Fruit fly (Drosophila melanogaster) whole organism, embryonic: Measurements from ENCODE around the gene AsnRS.

Source experiments
- Awh ChIP-seq: fragments of 200-800 bp; sonication (Bioruptor generic); IDR thresholded peaks from 2 replicates; pipeline ENCODE4, ENCODE4 v1.3.6; 2022; ENCODE audit warnings: missing biosample characterization, missing genetic modification characterization
- CG10321 ChIP-seq: fragments of 200-800 bp; sonication (Bioruptor generic); IDR thresholded peaks from 2 replicates; pipeline ENCODE4 v1.3.6; 2022; ENCODE audit warnings: missing biosample characterization, missing genetic modification characterization
- CG11085 ChIP-seq: fragments of 200-800 bp; sonication (Bioruptor generic); IDR thresholded peaks from 2 replicates; pipeline ENCODE4 v1.3.6; 2022; ENCODE audit warnings: missing biosample characterization, missing genetic modification characterization
- CG13894 ChIP-seq: fragments of 200-800 bp; sonication (Bioruptor generic); optimal IDR thresholded peaks from 3 replicates; lab custom pipeline; 2018; ENCODE audit warnings: missing biosample characterization, mild to moderate bottlenecking, missing genetic modification characterization, moderate library complexity
- CG14014 ChIP-seq: fragments of 200-800 bp; sonication (Bioruptor generic); IDR thresholded peaks from 2 replicates; pipeline ENCODE4 v1.3.6; 2022; ENCODE audit warnings: missing biosample characterization, missing genetic modification characterization
- CG15269 ChIP-seq: fragments of 200-800 bp; sonication (Bioruptor generic); optimal IDR thresholded peaks from 2 replicates; lab custom pipeline; 2018; ENCODE audit warnings: missing biosample characterization, mild to moderate bottlenecking, missing genetic modification characterization, moderate library complexity
- CG1529 ChIP-seq: fragments of 200-800 bp; sonication (Bioruptor generic); optimal IDR thresholded peaks from 3 replicates; lab custom pipeline; 2018; ENCODE audit warnings: missing biosample characterization, missing genetic modification characterization
- CG15601 ChIP-seq: fragments of 200-800 bp; sonication (Bioruptor generic); optimal IDR thresholded peaks from 3 replicates; lab custom pipeline; 2019; ENCODE audit warnings: missing biosample characterization, mild to moderate bottlenecking, missing genetic modification characterization, moderate library complexity
- CG15696 ChIP-seq: fragments of 200-800 bp; sonication (Bioruptor generic); optimal IDR thresholded peaks from 2 replicates; lab custom pipeline; 2019; ENCODE audit warnings: missing biosample characterization, mild to moderate bottlenecking, missing genetic modification characterization, moderate library complexity
- CG33213 ChIP-seq: fragments of 200-800 bp; sonication (Bioruptor generic); optimal IDR thresholded peaks from 3 replicates; lab custom pipeline; 2016; ENCODE audit warnings: missing biosample characterization, missing genetic modification characterization
- CG34224 ChIP-seq: fragments of 200-800 bp; sonication (Bioruptor generic); IDR thresholded peaks from 3 replicates; pipeline ENCODE4 v1.3.6; 2022; ENCODE audit warnings: missing biosample characterization, missing genetic modification characterization; ENCODE audit not compliant: partially characterized antibody
- CG3847 ChIP-seq: fragments of 200-800 bp; sonication (Bioruptor generic); IDR thresholded peaks from 2 replicates; pipeline ENCODE4 v1.3.6; 2022; ENCODE audit warnings: missing biosample characterization, missing genetic modification characterization
- CG42726 ChIP-seq: fragments of 200-800 bp; sonication (Bioruptor generic); IDR thresholded peaks from 2 replicates; pipeline ENCODE4 v1.3.6; 2022; ENCODE audit warnings: missing biosample characterization, missing genetic modification characterization; ENCODE audit not compliant: partially characterized antibody
- CG4360 ChIP-seq: fragments of 200-800 bp; sonication (Bioruptor generic); IDR thresholded peaks from 2 replicates; pipeline ENCODE4 v1.3.6; 2022; ENCODE audit warnings: missing biosample characterization, missing genetic modification characterization
- CG4424 ChIP-seq: fragments of 200-800 bp; sonication (Bioruptor generic); optimal IDR thresholded peaks from 3 replicates; lab custom pipeline; 2016; ENCODE audit warnings: missing biosample characterization, missing genetic modification characterization
- CG6175 ChIP-seq: fragments of 200-800 bp; sonication (Bioruptor generic); IDR thresholded peaks from 3 replicates; pipeline ENCODE4 v1.3.6; 2022; ENCODE audit warnings: missing biosample characterization, missing genetic modification characterization
- CG6813 ChIP-seq: fragments of 200-800 bp; sonication (Bioruptor generic); optimal IDR thresholded peaks from 2 replicates; lab custom pipeline; 2017; ENCODE audit warnings: missing biosample characterization, missing genetic modification characterization, mild to moderate bottlenecking, moderate library complexity, missing genetic modification reagents
- Dfd ChIP-seq, 2 experiments: fragments of >200 bp; optimal IDR thresholded peaks; 2 replicates each; lab custom pipeline; 2017; ENCODE audit warnings: missing biosample characterization in 2 of 2, missing genetic modification characterization in 2 of 2
- Doc2 ChIP-seq: fragments of 200-800 bp; sonication (Bioruptor generic); IDR thresholded peaks from 2 replicates; pipeline ENCODE4 v1.3.6; 2022; ENCODE audit warnings: missing biosample characterization, missing genetic modification characterization
- E2f1 ChIP-seq: fragments of 200-800 bp; sonication (Bioruptor generic); IDR thresholded peaks from 2 replicates; pipeline ENCODE4 v1.3.6; 2022; ENCODE audit warnings: missing biosample characterization, missing genetic modification characterization
- Gug ChIP-seq: fragments of 200-800 bp; sonication (Bioruptor generic); IDR thresholded peaks from 4 replicates; pipeline ENCODE4 v1.3.6; 2022; ENCODE audit warnings: missing biosample characterization, missing genetic modification characterization
- HHEX ChIP-seq: fragments of 200-800 bp; sonication (Bioruptor generic); optimal IDR thresholded peaks from 3 replicates; lab custom pipeline; 2017; ENCODE audit warnings: missing biosample characterization, mild to moderate bottlenecking, missing genetic modification characterization, missing genetic modification reagents
- HmgD ChIP-seq: fragments of 200-800 bp; sonication (Bioruptor generic); optimal IDR thresholded peaks from 3 replicates; lab custom pipeline; 2016; ENCODE audit warnings: missing biosample characterization, missing genetic modification characterization
- Hr39 ChIP-seq: fragments of >200 bp; optimal IDR thresholded peaks from 2 replicates; lab custom pipeline; 2017
- Hr51 ChIP-seq, 2 experiments: fragments of 200-800 bp; sonication (Bioruptor generic); optimal IDR thresholded peaks; 2 replicates in 1 of 2; 3 replicates in 1 of 2; lab custom pipeline; 2016 to 2018; ENCODE audit warnings: missing biosample characterization in 2 of 2, missing genetic modification characterization in 2 of 2, mild to moderate bottlenecking in 1 of 2, moderate library complexity in 1 of 2
- Hr78 ChIP-seq, 2 experiments: fragments of 200-800 bp in 1 of 2; fragments of >200 bp in 1 of 2; sonication (Bioruptor generic) in 1 of 2; optimal IDR thresholded peaks; 2 replicates each; lab custom pipeline; 2017 to 2019; ENCODE audit warnings: missing biosample characterization in 2 of 2, missing genetic modification characterization in 2 of 2, mild to moderate bottlenecking in 1 of 2, moderate library complexity in 1 of 2
- MESR4 ChIP-seq: fragments of 200-800 bp; sonication (Bioruptor generic); optimal IDR thresholded peaks from 2 replicates; lab custom pipeline; 2018; ENCODE audit warnings: missing biosample characterization, mild to moderate bottlenecking, missing genetic modification characterization, moderate library complexity
- Med ChIP-seq: fragments of 200-800 bp; sonication (Bioruptor generic); peaks from one replicate; lab custom pipeline; 2016; ENCODE audit warnings: missing biosample characterization, missing genetic modification characterization, mild to moderate bottlenecking, inconsistent platforms, moderate library complexity
- Nf-YB ChIP-seq: fragments of 200-800 bp; sonication (Bioruptor generic); optimal IDR thresholded peaks from 3 replicates; lab custom pipeline; 2019; ENCODE audit warnings: missing biosample characterization, mild to moderate bottlenecking, missing genetic modification characterization, moderate library complexity
- Oli ChIP-seq: fragments of 200-800 bp; sonication (Bioruptor generic); optimal IDR thresholded peaks from 2 replicates; lab custom pipeline; 2018; ENCODE audit warnings: missing biosample characterization, mild to moderate bottlenecking, missing genetic modification characterization, moderate library complexity
- Scr ChIP-seq: fragments of 200-800 bp; sonication (Bioruptor generic); IDR thresholded peaks from 2 replicates; pipeline ENCODE4 v1.3.6; 2022; ENCODE audit warnings: missing biosample characterization, missing genetic modification characterization; ENCODE audit not compliant: partially characterized antibody
- Xbp1 ChIP-seq: fragments of 200-800 bp; sonication (Bioruptor generic); optimal IDR thresholded peaks from 3 replicates; lab custom pipeline; 2016; ENCODE audit warnings: missing biosample characterization, mild to moderate bottlenecking, missing genetic modification characterization
- Xrp1 ChIP-seq: fragments of 200-800 bp; sonication (Bioruptor generic); IDR thresholded peaks from 2 replicates; pipeline ENCODE4 v1.3.6; 2022; ENCODE audit warnings: missing biosample characterization, missing genetic modification characterization
- chif ChIP-seq, 2 experiments: fragments of 200-800 bp; sonication (Bioruptor generic); optimal IDR thresholded peaks; 3 replicates each; lab custom pipeline; 2016; ENCODE audit warnings: missing biosample characterization in 2 of 2, missing genetic modification characterization in 2 of 2
- dysf ChIP-seq: fragments of 200-800 bp; sonication (Bioruptor generic); IDR thresholded peaks from 3 replicates; pipeline ENCODE4 v1.3.6; 2022; ENCODE audit warnings: missing biosample characterization, missing genetic modification characterization
- ewg ChIP-seq: fragments of 200-800 bp; sonication (Bioruptor generic); optimal IDR thresholded peaks from 3 replicates; lab custom pipeline; 2017; ENCODE audit warnings: mild to moderate bottlenecking, missing biosample characterization, missing genetic modification reagents, missing genetic modification characterization
- fru ChIP-seq: fragments of >200 bp; optimal IDR thresholded peaks from 2 replicates; lab custom pipeline; 2017
- gcm ChIP-seq: fragments of 200-800 bp; sonication (Bioruptor generic); optimal IDR thresholded peaks from 2 replicates; lab custom pipeline; 2019; ENCODE audit warnings: missing biosample characterization, mild to moderate bottlenecking, missing genetic modification characterization, moderate library complexity
- gem ChIP-seq: fragments of 200-800 bp; sonication (Bioruptor generic); optimal IDR thresholded peaks from 2 replicates; lab custom pipeline; 2019; ENCODE audit warnings: missing biosample characterization, mild to moderate bottlenecking, missing genetic modification characterization, moderate library complexity
- knrl ChIP-seq: fragments of 200-800 bp; sonication (Bioruptor generic); IDR thresholded peaks from 3 replicates; pipeline ENCODE4 v1.3.6; 2022; ENCODE audit warnings: missing biosample characterization, missing genetic modification characterization; ENCODE audit not compliant: partially characterized antibody
- nmo ChIP-seq: fragments of 200-800 bp; sonication (Bioruptor generic); optimal IDR thresholded peaks from 2 replicates; lab custom pipeline; 2018; ENCODE audit warnings: missing biosample characterization, mild to moderate bottlenecking, missing genetic modification characterization, moderate library complexity
- pan ChIP-seq, 4 experiments: fragments of >200 bp in 3 of 4; fragments of 200-800 bp in 1 of 4; sonication (Bioruptor generic) in 1 of 4; optimal IDR thresholded peaks in 3 of 4; IDR thresholded peaks in 1 of 4; 2 replicates each; pipeline versions ENCODE4 v1.3.6 to Lab custom; 2017 to 2022; ENCODE audit warnings: missing biosample characterization in 2 of 4, missing genetic modification characterization in 2 of 4, mixed read lengths in 1 of 4
- pita ChIP-seq: fragments of 200-800 bp; sonication (Bioruptor generic); optimal IDR thresholded peaks from 2 replicates; lab custom pipeline; 2017; ENCODE audit warnings: missing biosample characterization, mild to moderate bottlenecking, missing genetic modification characterization
- scrt ChIP-seq: fragments of 200-800 bp; sonication (Bioruptor generic); optimal IDR thresholded peaks from 2 replicates; lab custom pipeline; 2018; ENCODE audit warnings: missing biosample characterization, mild to moderate bottlenecking, missing genetic modification characterization, moderate library complexity
- tgo ChIP-seq: fragments of 200-800 bp; sonication (Bioruptor generic); IDR thresholded peaks from 3 replicates; pipeline ENCODE4 v1.3.6; 2022; ENCODE audit warnings: missing biosample characterization, missing genetic modification characterization
- ttk ChIP-seq: fragments of 200-800 bp; sonication (Bioruptor generic); IDR thresholded peaks from 2 replicates; pipeline ENCODE4 v2.1.2; 2022; ENCODE audit warnings: missing biosample characterization, missing genetic modification characterization
- tup ChIP-seq: fragments of 200-800 bp; sonication (Bioruptor generic); optimal IDR thresholded peaks from 2 replicates; lab custom pipeline; 2016; ENCODE audit warnings: missing biosample characterization, mild to moderate bottlenecking, missing genetic modification characterization, moderate library complexity
- zen2 ChIP-seq: fragments of 200-800 bp; sonication (Bioruptor generic); IDR thresholded peaks from 3 replicates; pipeline ENCODE4 v1.3.6; 2022; ENCODE audit warnings: missing biosample characterization, missing genetic modification characterization; ENCODE audit not compliant: partially characterized antibody
- zf30C ChIP-seq: fragments of 200-800 bp; sonication (Bioruptor generic); optimal IDR thresholded peaks from 3 replicates; lab custom pipeline; 2018; ENCODE audit warnings: missing biosample characterization, mild to moderate bottlenecking, missing genetic modification characterization

AsnRS gene

DNA sequence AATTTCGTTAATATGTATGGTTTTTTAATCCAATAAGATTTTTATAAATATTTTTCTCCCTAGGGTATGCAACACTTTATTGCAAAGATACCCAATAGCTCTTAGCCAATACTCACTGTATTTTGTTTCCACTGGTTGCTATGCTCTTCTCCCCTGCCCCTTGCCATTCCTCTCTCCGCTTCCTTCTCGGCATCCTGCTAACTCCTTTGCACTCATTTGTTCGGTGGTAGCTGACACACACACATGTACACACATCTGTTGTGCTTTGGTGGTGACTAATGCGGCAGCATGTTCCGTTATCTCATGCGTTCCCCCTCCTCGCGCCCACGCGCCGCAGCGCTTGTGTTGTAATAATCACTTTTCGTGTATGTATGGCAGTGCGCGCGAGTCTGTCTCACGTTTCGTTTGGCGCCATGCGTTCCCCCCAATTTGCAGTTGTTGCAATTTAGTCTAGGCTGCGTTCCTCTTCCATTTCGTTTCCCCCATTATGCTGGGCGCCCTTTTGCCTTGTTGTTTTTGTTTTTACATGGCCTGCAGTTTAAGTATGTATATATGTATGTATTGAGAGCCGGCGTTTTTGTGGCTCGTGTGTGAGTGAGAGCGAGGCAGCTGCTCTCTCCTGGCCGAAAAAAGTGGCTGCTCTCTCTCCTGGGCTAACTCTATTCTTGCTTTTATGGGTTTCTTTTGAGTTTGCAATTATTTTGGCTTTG lies 3.2 kb upstream of the AsnRS start, which contains the start of gene Polr1D (continued):
- peak; percentile 80 for TF ChIP-seq Med
- no peak for TF ChIP-seq CG14014 (GFP tag; lab: Robert Waterston, UW)
- TF ChIP-seq Doc2: no peak
- TF ChIP-seq CG34224 (GFP tag; lab: Robert Waterston, UW): no peak
- TF ChIP-seq CG13894: no peak
- peak; percentile 21; the same call in 1 of the 3 replicates for TF ChIP-seq dysf (GFP tag; lab: Robert Waterston, UW)
- peak; percentile 7 for TF ChIP-seq Nf-YB (GFP tag; lab: Kevin White, UChicago)
- no peak for TF ChIP-seq Dfd (GFP tag; optimal IDR thresholded peaks at IDR 0.05; lab: Kevin White, UChicago)
- no peak for TF ChIP-seq CG10321 (GFP tag; lab: Robert Waterston, UW)
- peak; percentile 48 for TF ChIP-seq gem
- no peak for TF ChIP-seq CG15696 (tag; lab: Kevin White, UChicago)
- TF ChIP-seq gcm: peak; percentile 30
- TF ChIP-seq CG33213 (GFP tag; lab: Kevin White, UChicago): no peak
- TF ChIP-seq CG11085 (GFP tag; lab: Robert Waterston, UW): no peak
- TF ChIP-seq CG6175 (GFP tag; lab: Robert Waterston, UW): no peak
- no peak for TF ChIP-seq Gug (GFP tag; lab: Robert Waterston, UW)
- peak in 1 of 2 experiments; percentile 73 for TF ChIP-seq Hr78 (GFP tag; optimal IDR thresholded peaks at IDR 0.05; lab: Kevin White, UChicago)
- no peak for TF ChIP-seq chif (GFP tag; optimal IDR thresholded peaks at IDR 0.05; lab: Kevin White, UChicago)
- TF ChIP-seq E2f1: no peak
- no peak for TF ChIP-seq pita (GFP tag; lab: Kevin White, UChicago)
- TF ChIP-seq CG4424: no peak
- no peak for TF ChIP-seq Hr39 (lab: Kevin White, UChicago)
- TF ChIP-seq CG3847 (GFP tag; lab: Robert Waterston, UW): peak; percentile 15; the same call in 1 of the 2 replicates
- TF ChIP-seq nmo (GFP tag; lab: Kevin White, UChicago): peak; percentile 24
- TF ChIP-seq ttk: no peak
- peak; percentile 85 for TF ChIP-seq scrt
- TF ChIP-seq CG6813: no peak
- no peak for TF ChIP-seq HHEX
- peak; percentile 89 for TF ChIP-seq CG4360
- TF ChIP-seq Xbp1 (GFP tag; lab: Kevin White, UChicago): peak; percentile 1
- no peak for TF ChIP-seq Awh (GFP tag; lab: Robert Waterston, UW)
- TF ChIP-seq fru (lab: Kevin White, UChicago): no peak
- TF ChIP-seq CG15269 (tag; lab: Kevin White, UChicago): peak; percentile 51
- TF ChIP-seq zf30C: no peak
- TF ChIP-seq tgo (GFP tag; lab: Robert Waterston, UW): no peak
- no peak for TF ChIP-seq tup (GFP tag; lab: Kevin White, UChicago)
- TF ChIP-seq pan (optimal IDR thresholded peaks at IDR 0.05; lab: Kevin White, UChicago): no peak
- TF ChIP-seq pan (GFP tag; optimal IDR thresholded peaks at IDR 0.05 in 1 of 2, IDR thresholded peaks at IDR 0.05 in 1 of 2): no peak
- no peak for TF ChIP-seq zen2 (GFP tag; lab: Robert Waterston, UW)
- TF ChIP-seq Xrp1: peak; percentile 55; the same call in 1 of the 2 replicates
- TF ChIP-seq CG1529 (GFP tag; lab: Kevin White, UChicago): no peak
- TF ChIP-seq HmgD (GFP tag; lab: Kevin White, UChicago): peak; percentile 26
- TF ChIP-seq Scr (GFP tag; lab: Robert Waterston, UW): peak; percentile 25; the same call in 1 of the 2 replicates
- TF ChIP-seq Hr51 (GFP tag; optimal IDR thresholded peaks at IDR 0.05; lab: Kevin White, UChicago): no peak
- TF ChIP-seq Oli: no peak
- no peak for TF ChIP-seq CG42726 (GFP tag; lab: Robert Waterston, UW)
- no peak for TF ChIP-seq MESR4 (GFP tag; lab: Kevin White, UChicago)
- TF ChIP-seq knrl (GFP tag; lab: Robert Waterston, UW): no peak
- TF ChIP-seq ewg (GFP tag; lab: Kevin White, UChicago): no peak
- TF ChIP-seq CG15601: no peak
